Worm (Caenorhabditis elegans) whole organism, L4/young adult: ENCODE results near the gene R08E3.3.

Source experiments
- W03F9.2 ChIP-seq: fragments of 150-350 bp; optimal IDR thresholded peaks from 2 replicates; lab custom pipeline; 2014; ENCODE audit warnings: missing biosample characterization, missing genetic modification characterization
- him-1 ChIP-seq: sonication (generic microtip); optimal IDR thresholded peaks from 2 replicates; lab custom pipeline; 2016; ENCODE audit warnings: missing genotype, missing genetic modification reagents, missing genetic modification characterization, missing compliant biosample characterization

DNA sequence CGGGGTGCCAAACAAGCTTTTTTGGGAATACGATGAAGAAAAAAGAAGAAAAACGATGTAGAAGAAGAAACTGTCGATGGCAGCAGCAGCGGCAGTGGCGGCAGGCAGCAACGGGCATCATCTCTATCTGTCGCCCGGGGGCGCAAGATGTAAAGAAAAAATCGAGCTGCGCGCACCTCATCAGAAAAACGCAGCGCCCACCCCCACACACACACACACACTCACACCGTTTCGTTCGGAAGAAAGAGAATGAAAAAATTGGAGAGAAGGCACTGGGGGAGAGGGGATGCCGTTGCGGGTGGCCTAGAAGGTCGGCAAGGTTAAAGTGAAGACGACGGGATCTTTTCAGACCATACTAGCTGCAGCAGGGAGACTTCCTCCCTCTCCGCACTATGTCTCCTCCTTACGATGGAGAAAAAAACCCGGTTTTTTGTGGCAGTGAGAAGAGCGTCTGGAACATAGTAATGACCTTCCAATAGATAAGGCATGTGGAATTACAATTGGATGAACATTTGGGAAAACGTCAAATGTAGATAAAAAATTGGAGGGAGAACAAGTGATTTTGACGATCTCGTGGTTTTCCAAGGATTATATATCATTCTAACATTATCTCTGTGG is 5.2 kb upstream of the R08E3.3 start:
- TF ChIP-seq him-1 (tag; lab: Kevin White, UChicago), result no peak
- no peak for TF ChIP-seq W03F9.2 (tag; lab: Kevin White, UChicago)
